Worm (Caenorhabditis elegans) whole organism, L2 larva: ENCODE measurements around the gene ztf-28.

Experiments used
- alr-1 ChIP-seq: fragments of 150-350 bp; optimal IDR thresholded peaks from 2 replicates; lab custom pipeline; 2014; ENCODE audit warnings: missing biosample characterization, missing genetic modification characterization
- ama-1 ChIP-seq: fragments of 150-350 bp; optimal IDR thresholded peaks from 2 replicates; lab custom pipeline; 2018; ENCODE audit warnings: inconsistent platforms
- blmp-1 ChIP-seq: sonication (generic microtip); optimal IDR thresholded peaks from 2 replicates; lab custom pipeline; 2017; ENCODE audit warnings: missing genetic modification characterization, mild to moderate bottlenecking, missing compliant biosample characterization, antibody characterized with exemption, moderate library complexity; ENCODE audit not compliant: insufficient read depth
- mab-5 ChIP-seq: fragments of 150-350 bp; optimal IDR thresholded peaks from 2 replicates; lab custom pipeline; 2014; ENCODE audit warnings: missing biosample characterization, missing genetic modification characterization
- unc-39 ChIP-seq: fragments of 150-350 bp; optimal IDR thresholded peaks from 2 replicates; lab custom pipeline; 2014; ENCODE audit warnings: missing biosample characterization, missing genetic modification characterization
- unc-55 ChIP-seq: fragments of 150-350 bp; sonication (generic microtip); optimal IDR thresholded peaks from 3 replicates; lab custom pipeline; 2014; ENCODE audit warnings: missing biosample characterization, missing genetic modification reagents, missing genetic modification characterization
- ztf-11 ChIP-seq: sonication (generic microtip); optimal IDR thresholded peaks from 2 replicates; lab custom pipeline; 2017; ENCODE audit warnings: missing biosample characterization, missing genetic modification characterization

DNA sequence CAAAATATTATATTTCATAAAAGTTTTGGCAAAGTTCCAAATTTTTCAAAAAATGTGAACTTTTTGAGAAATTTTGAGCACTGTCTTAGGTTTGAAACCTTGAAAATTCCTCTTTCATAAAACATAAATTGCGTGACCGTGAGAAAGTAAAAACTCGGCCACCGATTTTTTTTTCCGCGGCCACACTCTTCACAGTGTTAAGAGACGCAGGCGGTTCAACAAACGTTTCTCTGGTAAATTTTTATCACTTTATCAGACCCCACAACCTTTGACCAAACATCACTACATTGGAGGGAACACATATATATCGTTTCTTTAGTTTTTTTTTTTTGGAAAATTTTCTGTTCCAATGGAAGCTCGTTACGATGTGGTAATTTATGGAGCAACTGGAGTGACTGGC, 32.0 kb downstream of the ztf-28 start, which contains the start of gene F22F7.2:
- TF ChIP-seq unc-55 (GFP tag; lab: Kevin White, UChicago) (no peak), ama-1 (lab: Kevin White, UChicago) (no peak), alr-1 (tag; lab: Kevin White, UChicago) (no peak), unc-39 (tag; lab: Kevin White, UChicago) (no peak), mab-5 (no peak), blmp-1 (tag; lab: Kevin White, UChicago) (no peak), ztf-11 (tag; lab: Kevin White, UChicago) (no peak)
